Worm (Caenorhabditis elegans): Measurements from ENCODE around the gene inx-10.

DNA sequence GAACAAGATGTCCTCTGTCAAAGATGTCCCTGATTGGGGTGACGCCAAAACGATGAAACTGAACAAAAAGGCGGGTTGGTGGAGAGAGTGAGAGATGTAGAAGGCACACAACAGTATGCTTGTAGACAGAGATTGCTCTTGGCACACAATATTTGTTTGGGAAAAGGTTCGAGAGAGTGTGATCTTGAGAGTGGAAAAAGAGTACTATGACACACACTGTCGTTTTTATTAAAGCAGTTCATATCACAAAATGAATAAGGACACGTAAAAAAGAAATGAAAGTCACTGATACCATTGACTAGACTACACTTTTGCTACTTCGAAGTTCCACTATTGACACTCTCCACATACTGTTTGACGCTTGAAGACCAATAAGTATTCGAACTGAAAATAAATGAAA, 48.2 kb upstream of the inx-10 start:
- TF ChIP-seq zfh-2 (GFP tag; conservative IDR thresholded peaks at IDR 0.05) (no peak), ceh-58 (GFP tag; IDR thresholded peaks at IDR 0.05) (no peak), tbx-9 (tag; optimal IDR thresholded peaks at IDR 0.05; ENCODE audit: borderline replicate concordance) (no peak), repo-1 (tag; optimal IDR thresholded peaks at IDR 0.05) (no peak), hlh-12 (tag; optimal IDR thresholded peaks at IDR 0.05) (no peak), egl-18 (GFP tag; IDR thresholded peaks at IDR 0.05) (no peak), F52B5.7 (tag; optimal IDR thresholded peaks at IDR 0.05) (no peak), hrde-1 (tag; optimal IDR thresholded peaks at IDR 0.05; ENCODE audit: borderline replicate concordance) (no peak), efl-1 (GFP tag; optimal IDR thresholded peaks at IDR 0.05) (no peak)

Data from whole organism, young adult.